Worm (Caenorhabditis elegans) whole organism, L3 larva: ENCODE results near the gene math-3.
"Not testable (repeated sequence)": the region's sequence is repeated elsewhere in the genome, so short reads cannot be mapped to it uniquely, and the experiment has no call there.

ENCODE experiments used
- R02D3.7 ChIP-seq: fragments of 150-350 bp; optimal IDR thresholded peaks from 2 replicates; lab custom pipeline; 2014; ENCODE audit warnings: missing biosample characterization, missing genetic modification characterization
- ceh-16 ChIP-seq: sonication (generic microtip); optimal IDR thresholded peaks from 2 replicates; lab custom pipeline; 2017; ENCODE audit warnings: missing biosample characterization, missing genetic modification characterization
- elt-3 ChIP-seq, 3 experiments: fragments of 150-350 bp in 1 of 3; sonication (generic microtip) in 2 of 3; optimal IDR thresholded peaks; 2 replicates in 2 of 3; 4 replicates in 1 of 3; lab custom pipeline; 2014 to 2017; ENCODE audit warnings: missing biosample characterization in 3 of 3, missing genetic modification characterization in 3 of 3
- nhr-12 ChIP-seq: fragments of 150-350 bp; optimal IDR thresholded peaks from 2 replicates; lab custom pipeline; 2014; ENCODE audit warnings: missing biosample characterization, missing genetic modification characterization
- nhr-237 ChIP-seq: fragments of 150-350 bp; optimal IDR thresholded peaks from 2 replicates; lab custom pipeline; 2014; ENCODE audit warnings: missing biosample characterization, missing genetic modification characterization
- nhr-25 ChIP-seq: sonication (generic microtip); optimal IDR thresholded peaks from 2 replicates; lab custom pipeline; 2017; ENCODE audit warnings: missing biosample characterization, missing genetic modification characterization
- nhr-77 ChIP-seq: fragments of 150-350 bp; optimal IDR thresholded peaks from 2 replicates; lab custom pipeline; 2014; ENCODE audit warnings: missing biosample characterization, missing genetic modification characterization
- pqm-1 ChIP-seq: fragments of 150-350 bp; optimal IDR thresholded peaks from 2 replicates; lab custom pipeline; 2017; ENCODE audit warnings: missing biosample characterization, missing genetic modification characterization, inconsistent platforms
- zag-1 ChIP-seq: fragments of 150-350 bp; optimal IDR thresholded peaks from 2 replicates; lab custom pipeline; 2014; ENCODE audit warnings: missing biosample characterization, missing genetic modification characterization

- TF ChIP-seq nhr-237 (tag; lab: Kevin White, UChicago); nhr-77 (tag; lab: Kevin White, UChicago); nhr-25 (tag; lab: Kevin White, UChicago); nhr-12 (tag; lab: Kevin White, UChicago); R02D3.7; pqm-1; zag-1; elt-3 (tag; optimal IDR thresholded peaks at IDR 0.05; lab: Kevin White, UChicago); ceh-16 (tag; lab: Kevin White, UChicago): not testable (repeated sequence)
Measured at ce11 chrII:1824329-1824728, 52.4 kb downstream of the math-3 start, which contains the start of gene math-41.
